Fruit fly (Drosophila melanogaster) Kc167 (cell line): ENCODE measurements around the gene CG8534.

Experiments
- Myc ChIP-seq: fragments of >200 bp; optimal IDR thresholded peaks from 2 replicates; lab custom pipeline; 2017; ENCODE audit warnings: missing external identifiers
- Sin3A ChIP-seq: fragments of >200 bp; optimal IDR thresholded peaks from 2 replicates; lab custom pipeline; 2018; ENCODE audit warnings: missing external identifiers
- h ChIP-seq: fragments of >200 bp; optimal IDR thresholded peaks from 3 replicates; lab custom pipeline; 2018; ENCODE audit warnings: missing external identifiers
- insv ChIP-seq: fragments of >200 bp; optimal IDR thresholded peaks from 3 replicates; lab custom pipeline; 2018; ENCODE audit warnings: missing external identifiers
- psq ChIP-seq: fragments of >200 bp; optimal IDR thresholded peaks from 2 replicates; lab custom pipeline; 2017; ENCODE audit warnings: missing external identifiers
- ttk ChIP-seq: sonication (Bioruptor generic); optimal IDR thresholded peaks from 2 replicates; lab custom pipeline; 2017; ENCODE audit warnings: missing external identifiers

The CG8534 gene

dm6 chr3R:9783240-9783917 is 29.2 kb upstream of the CG8534 start:
- TF ChIP-seq ttk (lab: Kevin White, UChicago) = no peak
- no peak for TF ChIP-seq insv (lab: Kevin White, UChicago)
- no peak for TF ChIP-seq psq (lab: Kevin White, UChicago)
- no peak for TF ChIP-seq Myc (lab: Kevin White, UChicago)

DNA sequence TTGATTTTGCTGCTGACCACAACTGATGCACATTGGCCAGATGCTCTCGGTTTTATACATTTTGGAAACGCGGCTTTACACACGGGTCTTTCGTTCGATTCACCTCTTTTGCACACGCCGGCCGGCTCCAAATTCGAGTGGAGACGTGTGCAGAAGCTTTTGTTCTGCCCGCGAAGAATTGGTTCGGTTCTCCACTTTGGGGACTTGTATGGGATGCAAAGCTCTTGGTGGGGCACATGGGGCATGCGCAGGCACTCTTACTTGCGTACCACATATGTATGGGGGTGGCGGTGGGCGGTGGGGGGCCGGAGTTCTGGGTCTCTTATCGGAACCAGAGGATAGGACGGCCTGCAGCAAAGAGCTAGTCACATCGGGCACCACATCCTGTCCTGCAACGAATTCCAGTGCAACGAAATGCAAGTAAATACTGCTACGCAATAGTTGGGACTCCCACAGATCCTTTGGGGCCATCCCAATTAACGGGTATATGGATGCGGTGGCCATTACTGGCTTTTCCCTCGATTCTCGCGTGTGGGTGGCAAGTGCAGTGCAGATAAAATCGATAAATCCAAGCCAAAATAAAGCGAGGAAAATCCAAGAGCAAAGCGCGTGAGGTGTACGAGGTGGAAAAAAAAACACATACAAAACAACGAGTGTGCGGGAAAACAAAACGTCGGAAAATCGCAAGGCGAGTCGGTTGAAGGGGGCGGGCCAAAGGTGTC is 28.0 kb upstream of the CG8534 start, which contains the start of the genes MtnA and CG8500:
TSS of gene MtnA (minus strand) at position 30 of the 722 bp plus-strand sequence.
TSS of gene CG8500 (plus strand) at position 313 of the 722 bp plus-strand sequence.
- TF ChIP-seq ttk (lab: Kevin White, UChicago) (no peak), insv (lab: Kevin White, UChicago) (no peak), h (no peak), Myc (lab: Kevin White, UChicago) (no peak), Sin3A (no peak), psq (lab: Kevin White, UChicago) (no peak)

dm6 chr3R:9791177-9791806 is 21.3 kb upstream of the CG8534 start, which contains the start of the genes CG12945 and CG8507:
TSS of gene CG12945 (minus strand) at chr3R:9791221.
TSS of gene CG8507 (plus strand) at chr3R:9791483.
- TF ChIP-seq insv (lab: Kevin White, UChicago) (no peak), psq (lab: Kevin White, UChicago) (no peak), Myc (lab: Kevin White, UChicago) (no peak), Sin3A (no peak), ttk (lab: Kevin White, UChicago) (no peak), h (no peak)

DNA sequence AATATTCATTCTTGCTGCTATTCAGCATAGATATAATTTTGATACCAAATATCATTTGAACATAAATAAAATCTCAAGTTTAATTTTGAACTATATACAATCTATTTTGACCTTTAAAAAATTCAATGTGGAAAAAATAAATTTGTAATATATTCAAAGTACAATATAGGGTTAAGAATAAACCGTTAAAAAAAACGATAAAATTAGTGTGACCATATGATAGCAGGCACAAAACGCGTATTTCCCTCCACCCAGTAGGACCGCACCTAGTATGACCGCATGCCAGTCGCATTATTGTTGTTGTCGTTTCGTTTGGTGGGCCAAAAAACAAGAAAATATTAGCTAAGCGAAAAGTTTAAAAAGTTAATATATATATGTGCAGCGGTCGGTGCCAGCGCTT is 19.5 kb upstream of the CG8534 start, which contains the start of gene CG8516:
TSS of gene CG8516 (plus strand) at position 278 of the 400 bp plus-strand sequence.
- TF ChIP-seq psq (lab: Kevin White, UChicago) = no peak
- TF ChIP-seq Myc (lab: Kevin White, UChicago) = no peak
- no peak for TF ChIP-seq insv (lab: Kevin White, UChicago)
- no peak for TF ChIP-seq h
- no peak for TF ChIP-seq ttk (lab: Kevin White, UChicago)
- no peak for TF ChIP-seq Sin3A

DNA sequence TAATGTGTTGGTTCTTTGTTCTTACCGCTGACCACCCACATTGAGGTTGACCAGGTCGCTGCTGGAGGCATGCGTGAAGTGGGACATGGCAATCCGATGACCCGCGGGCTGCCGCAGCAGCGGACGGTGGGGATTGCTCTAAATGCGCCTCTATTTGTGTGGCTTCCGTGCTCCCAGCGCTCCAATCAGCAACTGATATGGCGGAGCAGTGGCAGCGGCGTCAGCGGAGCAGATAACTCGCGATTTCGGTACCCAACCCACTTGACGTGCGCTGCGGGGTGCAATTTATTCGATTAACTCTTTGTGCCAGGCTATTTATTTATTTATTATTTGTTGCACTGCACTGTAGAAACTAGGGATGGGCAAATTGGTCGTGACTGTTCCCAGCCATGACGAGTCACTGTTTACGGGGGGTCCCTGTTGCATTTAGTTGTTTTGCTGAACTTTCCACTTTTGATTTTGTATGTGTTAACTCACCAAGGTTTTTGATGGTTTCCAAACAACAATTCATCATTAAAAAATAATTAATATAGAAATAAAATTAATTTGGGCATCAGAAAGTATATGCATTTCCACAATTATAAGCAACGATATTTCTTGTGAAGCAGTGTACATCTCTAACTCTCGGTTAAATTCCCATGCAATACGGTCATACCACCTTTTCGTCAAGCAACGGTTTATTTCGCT is 11.8 kb upstream of the CG8534 start, which contains the start of the genes CG9467 and CG8526:
TSS of gene CG9467 (minus strand) at position 383 of the 687 bp plus-strand sequence.
TSS of gene CG8526 (plus strand) at position 637 of the 687 bp plus-strand sequence.
- TF ChIP-seq Myc (lab: Kevin White, UChicago) (no peak), ttk (lab: Kevin White, UChicago) (no peak), h (no peak), psq (lab: Kevin White, UChicago) (no peak), insv (lab: Kevin White, UChicago) (no peak), Sin3A (no peak)

DNA sequence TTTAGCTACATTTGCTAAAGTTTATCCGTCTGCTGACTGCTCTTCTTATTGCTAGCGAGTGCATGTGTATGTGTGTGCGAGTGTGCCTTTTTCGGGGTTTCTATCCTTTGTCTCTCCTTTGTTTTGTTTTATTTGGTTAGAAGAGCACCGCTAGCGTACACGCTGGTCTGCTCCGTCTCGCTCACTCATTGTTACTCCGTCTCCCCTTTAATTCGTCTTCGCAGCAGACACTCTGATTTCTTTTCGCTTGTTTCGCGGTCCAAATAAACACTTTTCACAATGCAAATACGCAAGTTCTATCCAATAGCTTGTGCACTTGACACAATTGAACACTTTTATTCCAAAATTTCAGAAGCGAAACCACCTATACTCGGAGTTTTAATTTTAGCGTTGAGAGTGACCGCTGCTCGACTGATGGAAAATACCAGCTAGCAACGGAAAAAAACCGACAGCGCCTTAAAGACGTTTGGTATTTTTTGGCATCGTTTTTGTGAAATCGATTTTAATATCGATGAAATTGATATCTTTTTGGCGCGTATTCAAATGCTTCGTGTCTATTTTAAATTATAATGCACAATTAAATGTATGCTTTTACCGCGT is 3.5 kb upstream of the CG8534 start, which contains the start of gene FBXO11:
TSS of gene FBXO11 (minus strand) at position 423 of the 600 bp plus-strand sequence.
- no peak for TF ChIP-seq ttk (lab: Kevin White, UChicago)
- no peak for TF ChIP-seq Sin3A
- TF ChIP-seq psq (lab: Kevin White, UChicago) = no peak
- no peak for TF ChIP-seq h
- no peak for TF ChIP-seq Myc (lab: Kevin White, UChicago)
- no peak for TF ChIP-seq insv (lab: Kevin White, UChicago)

DNA sequence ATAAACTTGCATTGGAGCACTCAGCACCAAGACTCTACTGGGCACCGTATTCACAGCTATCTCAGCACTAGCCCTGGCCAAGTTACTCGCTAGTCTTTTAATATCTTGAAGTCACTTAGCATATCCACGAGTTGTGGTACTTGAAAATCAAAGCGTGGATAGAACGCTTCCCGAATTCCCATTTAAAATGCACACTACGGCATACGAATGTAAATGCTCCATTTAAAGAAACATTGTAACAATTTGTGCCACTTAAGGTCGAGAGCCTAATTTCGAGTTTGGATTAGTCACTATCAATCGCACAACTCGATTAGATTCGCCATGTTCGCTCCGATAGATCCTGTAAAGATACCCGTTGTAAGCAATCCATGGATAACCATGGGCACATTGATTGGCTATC is 1.3 kb downstream of the CG8534 start, which contains the start of gene eloF:
TSS of gene eloF (plus strand) at position 301 of the 400 bp plus-strand sequence.
- TF ChIP-seq insv (lab: Kevin White, UChicago) (no peak), ttk (lab: Kevin White, UChicago) (no peak), psq (lab: Kevin White, UChicago) (no peak), h (no peak), Myc (lab: Kevin White, UChicago) (no peak), Sin3A (no peak)

DNA sequence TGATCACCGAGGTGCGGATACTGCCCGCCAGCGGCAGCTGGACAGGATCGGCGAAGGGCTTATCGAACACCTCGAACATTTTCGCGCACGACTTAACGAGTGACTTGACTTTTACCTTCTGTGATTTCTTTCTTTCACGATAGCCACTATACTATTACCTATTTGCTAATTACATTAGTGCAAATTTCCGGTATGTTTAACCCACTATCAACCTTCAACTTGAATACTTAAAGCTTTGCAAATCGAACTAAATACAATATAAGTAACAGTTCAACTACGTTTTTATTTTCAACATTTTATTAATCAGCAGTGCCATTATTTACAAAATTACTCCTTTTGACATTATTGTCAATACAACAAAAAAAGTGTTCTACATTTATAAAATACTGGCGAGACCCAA is 4.3 kb downstream of the CG8534 start, which contains the start of gene CG16904:
TSS of gene CG16904 (minus strand) at position 101 of the 400 bp plus-strand sequence.
- TF ChIP-seq h (no peak), Sin3A (no peak), psq (lab: Kevin White, UChicago) (no peak), ttk (lab: Kevin White, UChicago) (no peak), Myc (lab: Kevin White, UChicago) (no peak), insv (lab: Kevin White, UChicago) (no peak)

- TF ChIP-seq psq (lab: Kevin White, UChicago) = no peak
- no peak for TF ChIP-seq Myc (lab: Kevin White, UChicago)
- TF ChIP-seq insv (lab: Kevin White, UChicago) = no peak
- TF ChIP-seq h = no peak
- TF ChIP-seq Sin3A = no peak
- no peak for TF ChIP-seq ttk (lab: Kevin White, UChicago)
Observed at dm6 chr3R:9818295-9818694, 5.7 kb downstream of the CG8534 start, which contains the start of gene CG9459. TSS of gene CG9459 (minus strand) at chr3R:9818395.

dm6 chr3R:9819777-9820176 is 7.2 kb downstream of the CG8534 start, which contains the start of gene CG9458:
TSS of gene CG9458 (minus strand) at chr3R:9819877.
- no peak for TF ChIP-seq insv (lab: Kevin White, UChicago)
- TF ChIP-seq psq (lab: Kevin White, UChicago) = no peak
- TF ChIP-seq h = no peak
- no peak for TF ChIP-seq Myc (lab: Kevin White, UChicago)
- no peak for TF ChIP-seq ttk (lab: Kevin White, UChicago)
- no peak for TF ChIP-seq Sin3A
